Worm (Caenorhabditis elegans) whole organism, late embryonic: ENCODE data around the gene pqn-41.

Experiments used
- C08G9.2 ChIP-seq: sonication (generic microtip); optimal IDR thresholded peaks from 2 replicates; lab custom pipeline; 2016; ENCODE audit warnings: mild to moderate bottlenecking, missing genetic modification characterization, moderate library complexity, missing compliant biosample characterization
- C38D4.7 ChIP-seq: fragments of 200-800 bp; sonication (Bioruptor generic); optimal IDR thresholded peaks from 2 replicates; lab custom pipeline; 2018; ENCODE audit warnings: mild to moderate bottlenecking, missing genetic modification characterization, moderate library complexity, missing compliant biosample characterization
- F13H6.1 ChIP-seq: sonication (generic microtip); optimal IDR thresholded peaks from 2 replicates; lab custom pipeline; 2016; ENCODE audit warnings: missing genetic modification characterization, missing compliant biosample characterization
- T23F11.4 ChIP-seq: fragments of 200-800 bp; sonication (Bioruptor generic); optimal IDR thresholded peaks from 2 replicates; lab custom pipeline; 2018; ENCODE audit warnings: mild to moderate bottlenecking, missing genetic modification characterization, missing compliant biosample characterization
- ahr-1 ChIP-seq: sonication (generic microtip); optimal IDR thresholded peaks from 2 replicates; lab custom pipeline; 2016; ENCODE audit warnings: missing genetic modification characterization, missing compliant biosample characterization
- ceh-2 ChIP-seq: sonication (generic microtip); optimal IDR thresholded peaks from 2 replicates; lab custom pipeline; 2016; ENCODE audit warnings: missing genotype, missing genetic modification characterization, missing compliant biosample characterization
- ceh-22 ChIP-seq: sonication (generic microtip); optimal IDR thresholded peaks from 2 replicates; lab custom pipeline; 2017; ENCODE audit warnings: missing biosample characterization, missing genetic modification characterization
- ceh-30 ChIP-seq: fragments of 150-350 bp; optimal IDR thresholded peaks from 2 replicates; lab custom pipeline; 2014; ENCODE audit warnings: missing biosample characterization, missing genetic modification characterization
- ceh-31 ChIP-seq: sonication (generic microtip); optimal IDR thresholded peaks from 2 replicates; lab custom pipeline; 2016; ENCODE audit warnings: missing genetic modification characterization, missing compliant biosample characterization
- ceh-34 ChIP-seq: sonication (generic microtip); optimal IDR thresholded peaks from 2 replicates; lab custom pipeline; 2016; ENCODE audit warnings: mild to moderate bottlenecking, missing genetic modification characterization, missing compliant biosample characterization
- ceh-48 ChIP-seq: sonication (generic microtip); optimal IDR thresholded peaks from 2 replicates; lab custom pipeline; 2016; ENCODE audit warnings: missing genetic modification characterization, inconsistent platforms, missing compliant biosample characterization
- ceh-6 ChIP-seq: fragments of 200-800 bp; sonication (Bioruptor generic); optimal IDR thresholded peaks from 2 replicates; lab custom pipeline; 2018; ENCODE audit warnings: mild to moderate bottlenecking, missing genetic modification characterization, missing compliant biosample characterization
- dmd-4 ChIP-seq: sonication (generic microtip); optimal IDR thresholded peaks from 2 replicates; lab custom pipeline; 2016; ENCODE audit warnings: borderline replicate concordance, missing genetic modification characterization, missing compliant biosample characterization
- elt-4 ChIP-seq: sonication (generic microtip); optimal IDR thresholded peaks from 2 replicates; lab custom pipeline; 2016; ENCODE audit warnings: missing genetic modification characterization, missing compliant biosample characterization
- eyg-1 ChIP-seq: sonication (generic microtip); optimal IDR thresholded peaks from 2 replicates; lab custom pipeline; 2016; ENCODE audit warnings: missing genotype, missing genetic modification characterization, missing compliant biosample characterization
- fax-1 ChIP-seq: sonication (generic microtip); optimal IDR thresholded peaks from 2 replicates; lab custom pipeline; 2016; ENCODE audit warnings: missing genotype, missing genetic modification characterization, missing compliant biosample characterization
- hlh-15 ChIP-seq: sonication (generic microtip); optimal IDR thresholded peaks from 2 replicates; lab custom pipeline; 2016; ENCODE audit warnings: missing genetic modification characterization, missing compliant biosample characterization
- hlh-8 ChIP-seq: sonication (generic microtip); optimal IDR thresholded peaks from 2 replicates; lab custom pipeline; 2016; ENCODE audit warnings: missing genotype, missing genetic modification characterization, missing compliant biosample characterization
- lim-6 ChIP-seq: sonication (generic microtip); optimal IDR thresholded peaks from 2 replicates; lab custom pipeline; 2016; ENCODE audit warnings: missing genetic modification characterization, missing compliant biosample characterization
- mec-3 ChIP-seq: sonication (generic microtip); optimal IDR thresholded peaks from 2 replicates; lab custom pipeline; 2016; ENCODE audit warnings: borderline replicate concordance, missing genetic modification characterization, missing compliant biosample characterization
- nhr-11 ChIP-seq: fragments of 150-350 bp; optimal IDR thresholded peaks from 2 replicates; lab custom pipeline; 2014; ENCODE audit warnings: missing biosample characterization, missing genetic modification characterization
- npax-4 ChIP-seq: sonication (generic microtip); optimal IDR thresholded peaks from 2 replicates; lab custom pipeline; 2016; ENCODE audit warnings: missing genetic modification characterization, missing compliant biosample characterization
- odd-2 ChIP-seq: sonication (generic microtip); optimal IDR thresholded peaks from 2 replicates; lab custom pipeline; 2017; ENCODE audit warnings: antibody characterized with exemption, mild to moderate bottlenecking, missing genetic modification characterization, missing compliant biosample characterization
- pag-3 ChIP-seq: sonication (generic microtip); optimal IDR thresholded peaks from 2 replicates; lab custom pipeline; 2016; ENCODE audit warnings: missing compliant biosample characterization, missing genetic modification characterization, borderline replicate concordance
- pha-4 ChIP-seq: fragments of 150-350 bp; optimal IDR thresholded peaks from 2 replicates; lab custom pipeline; 2018; ENCODE audit warnings: missing biosample characterization, missing genetic modification reagents, missing genetic modification characterization
- ref-2 ChIP-seq: sonication (generic microtip); optimal IDR thresholded peaks from 2 replicates; lab custom pipeline; 2016; ENCODE audit warnings: missing genetic modification characterization, missing compliant biosample characterization
- sox-2 ChIP-seq: fragments of 200-800 bp; sonication (Bioruptor generic); IDR thresholded peaks from 2 replicates; pipeline ENCODE4 v1.3.6; 2022; ENCODE audit warnings: missing genetic modification reagents, missing genetic modification characterization, missing compliant biosample characterization
- unc-42 ChIP-seq: sonication (generic microtip); optimal IDR thresholded peaks from 2 replicates; lab custom pipeline; 2016; ENCODE audit warnings: missing genotype, missing genetic modification characterization, missing compliant biosample characterization
- unc-86 ChIP-seq: sonication (generic microtip); optimal IDR thresholded peaks from 2 replicates; lab custom pipeline; 2016; ENCODE audit warnings: missing genetic modification characterization, missing compliant biosample characterization
- zip-5 ChIP-seq: sonication (generic microtip); optimal IDR thresholded peaks from 2 replicates; lab custom pipeline; 2016; ENCODE audit warnings: missing genetic modification characterization, missing compliant biosample characterization

pqn-41 gene

ce11 chrIII:1887354-1887753, 18.4 kb upstream of the pqn-41 start, which contains the start of gene B0524.3:
B0524.3 (plus strand) TSS chrIII:1887654.
- TF ChIP-seq lim-6 (no peak), zip-5 (tag; lab: Kevin White, UChicago) (no peak), ceh-6 (GFP tag; lab: Kevin White, UChicago) (no peak), F13H6.1 (tag; lab: Kevin White, UChicago) (no peak), C38D4.7 (GFP tag; lab: Kevin White, UChicago) (no peak), pha-4 (no peak), T23F11.4 (GFP tag; lab: Kevin White, UChicago) (no peak), ceh-22 (no peak), pag-3 (tag; lab: Kevin White, UChicago) (no peak)

ce11 chrIII:1892147-1892546, 13.6 kb upstream of the pqn-41 start:
- peak; percentile 80 for TF ChIP-seq ceh-48

- TF ChIP-seq odd-2 (tag; lab: Kevin White, UChicago): no peak
- no peak for TF ChIP-seq ceh-2 (tag; lab: Kevin White, UChicago)
- TF ChIP-seq dmd-4 (tag; lab: Kevin White, UChicago): no peak
- TF ChIP-seq unc-86: no peak
- TF ChIP-seq pha-4: no peak
- no peak for TF ChIP-seq npax-4 (tag; lab: Kevin White, UChicago)
- TF ChIP-seq ceh-48: no peak
- TF ChIP-seq C38D4.7 (GFP tag; lab: Kevin White, UChicago): no peak
- no peak for TF ChIP-seq ahr-1 (tag; lab: Kevin White, UChicago)
- TF ChIP-seq mec-3 (tag; lab: Kevin White, UChicago): no peak
- TF ChIP-seq sox-2: no peak
- no peak for TF ChIP-seq ref-2 (tag; lab: Kevin White, UChicago)
- TF ChIP-seq nhr-11 (tag; lab: Kevin White, UChicago): no peak
Measured at ce11 chrIII:1893405-1893804, 12.4 kb upstream of the pqn-41 start.

ce11 chrIII:1893851-1894250, 11.9 kb upstream of the pqn-41 start, which contains the start of the genes B0524.5 and B0524.2:
B0524.5 (minus strand) TSS chrIII:1893890.
B0524.2 (plus strand) TSS chrIII:1894057.
- no peak for TF ChIP-seq eyg-1
- no peak for TF ChIP-seq pag-3 (tag; lab: Kevin White, UChicago)
- TF ChIP-seq ceh-31 (tag; lab: Kevin White, UChicago): no peak
- TF ChIP-seq unc-42 (tag; lab: Kevin White, UChicago): no peak
- no peak for TF ChIP-seq ahr-1 (tag; lab: Kevin White, UChicago)
- no peak for TF ChIP-seq C08G9.2 (tag; lab: Kevin White, UChicago)
- TF ChIP-seq ceh-34: no peak
- no peak for TF ChIP-seq ceh-30 (tag; lab: Kevin White, UChicago)

- no peak for TF ChIP-seq ahr-1 (tag; lab: Kevin White, UChicago)
- no peak for TF ChIP-seq hlh-8
Measured at ce11 chrIII:1903966-1904365, 1.8 kb upstream of the pqn-41 start.

ce11 chrIII:1918311-1918932, 12.7 kb downstream of the pqn-41 start:
- TF ChIP-seq unc-86 (no peak), fax-1 (tag; lab: Kevin White, UChicago) (no peak), hlh-15 (tag; lab: Kevin White, UChicago) (no peak), elt-4 (no peak)
